Fruit fly (Drosophila melanogaster) whole organism, wandering third instar larva: ENCODE measurements around the gene CCT1.

Experiments used
- Mio ChIP-seq: sonication (Bioruptor generic); optimal IDR thresholded peaks from 2 replicates; lab custom pipeline; 2016; ENCODE audit warnings: missing biosample characterization, missing genetic modification characterization
- fru ChIP-seq: fragments of 200-800 bp; sonication (Bioruptor generic); optimal IDR thresholded peaks from 3 replicates; lab custom pipeline; 2016; ENCODE audit warnings: missing biosample characterization, mild to moderate bottlenecking, missing genetic modification characterization
- h ChIP-seq: fragments of 200-800 bp; sonication (Bioruptor generic); optimal IDR thresholded peaks from 3 replicates; lab custom pipeline; 2016; ENCODE audit warnings: missing biosample characterization, mild to moderate bottlenecking, missing genetic modification characterization
- lola ChIP-seq: fragments of >200 bp; optimal IDR thresholded peaks from 2 replicates; lab custom pipeline; 2017; ENCODE audit warnings: missing biosample characterization, missing genetic modification characterization
- pan ChIP-seq: fragments of >200 bp; optimal IDR thresholded peaks from 2 replicates; lab custom pipeline; 2017
- sv ChIP-seq: fragments of 200-800 bp; sonication (Bioruptor generic); optimal IDR thresholded peaks from 3 replicates; lab custom pipeline; 2016; ENCODE audit warnings: missing biosample characterization, missing genetic modification characterization

DNA sequence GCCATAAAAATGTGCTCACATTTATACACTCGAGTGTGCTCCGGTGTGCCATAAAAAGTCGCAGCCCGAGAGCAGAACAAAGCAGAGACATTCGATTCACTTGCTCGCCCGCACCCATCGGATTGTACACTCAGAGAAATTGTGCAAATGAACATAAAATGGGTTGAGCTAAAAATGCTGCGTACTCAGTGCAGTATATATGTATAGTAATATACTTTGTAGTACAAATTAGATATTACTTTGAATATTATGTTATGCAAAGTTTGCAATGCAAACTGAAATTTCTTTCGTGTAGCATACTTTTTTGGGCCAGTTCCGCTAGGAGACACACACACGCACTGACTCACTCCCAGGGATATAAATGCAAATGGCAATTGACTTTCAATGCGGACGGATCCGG, 12.4 kb upstream of the CCT1 start:
- no peak for TF ChIP-seq pan (lab: Kevin White, UChicago)
- no peak for TF ChIP-seq fru (GFP tag; lab: Kevin White, UChicago)
- TF ChIP-seq h (GFP tag; lab: Kevin White, UChicago) = no peak
- no peak for TF ChIP-seq Mio
- TF ChIP-seq sv = no peak
- no peak for TF ChIP-seq lola (GFP tag; lab: Kevin White, UChicago)
